Worm (Caenorhabditis elegans) whole organism, L4 larva: ENCODE results near the gene C35C5.8.

Source experiments
- Y5F2A.4 ChIP-seq: fragments of 200-800 bp; sonication (Bioruptor generic); optimal IDR thresholded peaks from 2 replicates; lab custom pipeline; 2018; ENCODE audit warnings: mild to moderate bottlenecking, missing genetic modification characterization, missing compliant biosample characterization
- lin-15B ChIP-seq: fragments of 150-350 bp; sonication (generic microtip); optimal IDR thresholded peaks from 3 replicates; lab custom pipeline; 2014; ENCODE audit warnings: missing biosample characterization, missing genetic modification characterization
- mdt-29 ChIP-seq: fragments of 200-800 bp; sonication (Bioruptor generic); IDR thresholded peaks from 2 replicates; pipeline ENCODE4 v1.3.6; 2022; ENCODE audit warnings: missing genetic modification reagents, missing genetic modification characterization, missing compliant biosample characterization
- nhr-11 ChIP-seq: fragments of 150-350 bp; optimal IDR thresholded peaks from 2 replicates; lab custom pipeline; 2014; ENCODE audit warnings: missing biosample characterization, missing genetic modification characterization
- ztf-11 ChIP-seq: fragments of 150-350 bp; optimal IDR thresholded peaks from 2 replicates; lab custom pipeline; 2014; ENCODE audit warnings: missing biosample characterization, missing genetic modification characterization

- TF ChIP-seq mdt-29 (GFP tag; lab: Robert Waterston, UW) (no peak), lin-15B (no peak), Y5F2A.4 (GFP tag; lab: Kevin White, UChicago) (no peak), nhr-11 (tag; lab: Kevin White, UChicago) (no peak), ztf-11 (no peak)
These were observed 30.3 kb downstream of the C35C5.8 start, which contains the start of gene trpp-9 for ce11 chrX:11563663-11564062.
